Worm (Caenorhabditis elegans): ENCODE measurements around the gene frm-5.1.
"Not testable (repeated sequence)": the region's sequence is repeated elsewhere in the genome, so short reads cannot be mapped to it uniquely, and the experiment has no call there.

Gene frm-5.1

ce11 chrIV:341-740 lies 48.3 kb downstream of the frm-5.1 start, which contains the start of gene frm-5.2:
Gene frm-5.2, plus strand, starts transcription at chrIV:641.
- not testable (repeated sequence) for TF ChIP-seq ZK546.5, alr-1, ceh-16 (tag; optimal IDR thresholded peaks at IDR 0.05)
